Fruit fly (Drosophila melanogaster) whole organism, embryonic: ENCODE measurements around the gene CG15818.

Experiments used
- B-H1 ChIP-seq: fragments of 200-800 bp; sonication (Bioruptor generic); IDR thresholded peaks from 3 replicates; pipeline ENCODE4 v1.3.6; 2022; ENCODE audit warnings: missing biosample characterization, missing genetic modification characterization
- CG12104 ChIP-seq: fragments of 200-800 bp; sonication (Bioruptor generic); optimal IDR thresholded peaks from 3 replicates; lab custom pipeline; 2016; ENCODE audit warnings: missing biosample characterization, missing genetic modification characterization
- CG13775 ChIP-seq: fragments of 200-800 bp; sonication (Bioruptor generic); optimal IDR thresholded peaks from 3 replicates; lab custom pipeline; 2017; ENCODE audit warnings: missing biosample characterization, mild to moderate bottlenecking, missing genetic modification characterization
- CG14965 ChIP-seq: fragments of 200-800 bp; sonication (Bioruptor generic); optimal IDR thresholded peaks from 2 replicates; lab custom pipeline; 2016; ENCODE audit warnings: missing biosample characterization, missing genetic modification characterization, borderline replicate concordance
- Dfd ChIP-seq, 2 experiments: fragments of >200 bp; optimal IDR thresholded peaks; 2 replicates each; lab custom pipeline; 2017; ENCODE audit warnings: missing biosample characterization in 2 of 2, missing genetic modification characterization in 2 of 2
- Lim3 ChIP-seq: fragments of 200-800 bp; sonication (Bioruptor generic); IDR thresholded peaks from 2 replicates; pipeline ENCODE4 v1.3.6; 2022; ENCODE audit warnings: missing biosample characterization, missing genetic modification characterization
- Opbp ChIP-seq: fragments of 200-800 bp; sonication (Bioruptor generic); IDR thresholded peaks from 3 replicates; pipeline ENCODE4 v1.3.6; 2022; ENCODE audit warnings: missing biosample characterization, missing genetic modification characterization; ENCODE audit not compliant: partially characterized antibody
- dati ChIP-seq: fragments of 200-800 bp; sonication (Bioruptor generic); IDR thresholded peaks from 2 replicates; pipeline ENCODE4 v1.3.6; 2022; ENCODE audit warnings: missing biosample characterization, missing genetic modification characterization
- kah ChIP-seq: fragments of 200-800 bp; sonication (Bioruptor generic); optimal IDR thresholded peaks from 2 replicates; lab custom pipeline; 2018; ENCODE audit warnings: missing biosample characterization, mild to moderate bottlenecking, missing genetic modification characterization
- knrl ChIP-seq: fragments of 200-800 bp; sonication (Bioruptor generic); IDR thresholded peaks from 3 replicates; pipeline ENCODE4 v1.3.6; 2022; ENCODE audit warnings: missing biosample characterization, missing genetic modification characterization; ENCODE audit not compliant: partially characterized antibody
- psq ChIP-seq: fragments of 200-800 bp; sonication (Bioruptor generic); optimal IDR thresholded peaks from 2 replicates; lab custom pipeline; 2017; ENCODE audit warnings: missing biosample characterization, missing genetic modification characterization
- ro ChIP-seq: fragments of 200-800 bp; sonication (Bioruptor generic); IDR thresholded peaks from 2 replicates; pipeline ENCODE4 v1.3.6; 2022; ENCODE audit warnings: missing biosample characterization, missing genetic modification characterization

- TF ChIP-seq Lim3 (GFP tag; lab: Robert Waterston, UW) (no peak), kah (GFP tag; lab: Kevin White, UChicago) (no peak), CG14965 (no peak), Dfd (GFP tag; optimal IDR thresholded peaks at IDR 0.05; lab: Kevin White, UChicago) (no peak), knrl (GFP tag; lab: Robert Waterston, UW) (no peak), ro (no peak), CG12104 (GFP tag; lab: Kevin White, UChicago) (no peak), B-H1 (GFP tag; lab: Robert Waterston, UW) (peak; percentile 27; the same call in 1 of the 3 replicates), dati (GFP tag; lab: Robert Waterston, UW) (no peak), CG13775 (no peak), Opbp (GFP tag; lab: Robert Waterston, UW) (no peak), psq (GFP tag; lab: Kevin White, UChicago) (no peak)
Measured at dm6 chr2L:7376157-7376556, 34.6 kb upstream of the CG15818 start.
